Fruit fly (Drosophila melanogaster): Measurements from ENCODE around the gene Set8.

Gene Set8

dm6 chr3R:14311027-14311426 lies 4.8 kb upstream of the Set8 start (continued):
- TF ChIP-seq HLH54F (GFP tag; optimal IDR thresholded peaks at IDR 0.05): no peak
- TF ChIP-seq HLH4C (GFP tag; IDR thresholded peaks at IDR 0.05; ENCODE audit: partially characterized antibody): no peak
- no peak for TF ChIP-seq dmrt99B (tag; optimal IDR thresholded peaks at IDR 0.05)
- no peak for TF ChIP-seq fd102C (GFP tag; optimal IDR thresholded peaks at IDR 0.05)
- TF ChIP-seq ham (GFP tag; IDR thresholded peaks at IDR 0.05): no peak
- no peak for TF ChIP-seq CG10209 (GFP tag; optimal IDR thresholded peaks at IDR 0.05)
- no peak for TF ChIP-seq CG17568 (GFP tag; optimal IDR thresholded peaks at IDR 0.05)
- no peak for TF ChIP-seq ATbp (GFP tag; optimal IDR thresholded peaks at IDR 0.05)
- no peak for TF ChIP-seq Awh (GFP tag; IDR thresholded peaks at IDR 0.05)
- TF ChIP-seq CG4360 (GFP tag; IDR thresholded peaks at IDR 0.05): no peak
- TF ChIP-seq Rfx (GFP tag; IDR thresholded peaks at IDR 0.05): peak; percentile 78
- TF ChIP-seq Sry-β (GFP tag; optimal IDR thresholded peaks at IDR 0.05): no peak
- no peak for TF ChIP-seq zen (tag; optimal IDR thresholded peaks at IDR 0.05)
- TF ChIP-seq bab2 (GFP tag; optimal IDR thresholded peaks at IDR 0.05): no peak
- TF ChIP-seq CG11247 (GFP tag; IDR thresholded peaks at IDR 0.05): no peak
- no peak for TF ChIP-seq cas (GFP tag; IDR thresholded peaks at IDR 0.05)
- TF ChIP-seq CG6254 (GFP tag; optimal IDR thresholded peaks at IDR 0.05): no peak
- no peak for TF ChIP-seq B-H2 (GFP tag; optimal IDR thresholded peaks at IDR 0.05)
- TF ChIP-seq CG12744 (GFP tag; optimal IDR thresholded peaks at IDR 0.05): no peak
- TF ChIP-seq Usf (GFP tag; optimal IDR thresholded peaks at IDR 0.05): no peak
- TF ChIP-seq CG7372 (GFP tag; IDR thresholded peaks at IDR 0.05): 0 out of 2 replicates have a peak, but pooled peaks have one; percentile 13
- TF ChIP-seq Blimp-1 (GFP tag; optimal IDR thresholded peaks at IDR 0.05): peak; percentile 40
- no peak for TF ChIP-seq nerfin-2 (GFP tag; IDR thresholded peaks at IDR 0.05; ENCODE audit: partially characterized antibody)
- no peak for TF ChIP-seq Elba2 (GFP tag; optimal IDR thresholded peaks at IDR 0.05)
- no peak for TF ChIP-seq YL-1 (GFP tag; optimal IDR thresholded peaks at IDR 0.05)
- no peak for TF ChIP-seq Dbx (GFP tag; IDR thresholded peaks at IDR 0.05)
- TF ChIP-seq usp (GFP tag; optimal IDR thresholded peaks at IDR 0.05): no peak
- no peak for TF ChIP-seq CG17186 (GFP tag; optimal IDR thresholded peaks at IDR 0.05)
- TF ChIP-seq CG3726 (GFP tag; IDR thresholded peaks at IDR 0.05): no peak
- no peak for TF ChIP-seq bowl (GFP tag; IDR thresholded peaks at IDR 0.05)
- TF ChIP-seq HmgZ (tag; optimal IDR thresholded peaks at IDR 0.05): no peak
- TF ChIP-seq CG4617 (GFP tag; optimal IDR thresholded peaks at IDR 0.05; ENCODE audit: borderline replicate concordance): no peak
- TF ChIP-seq CG11696 (GFP tag; IDR thresholded peaks at IDR 0.05): no peak
- TF ChIP-seq C15 (GFP tag; IDR thresholded peaks at IDR 0.05): no peak
- TF ChIP-seq zen2 (GFP tag; IDR thresholded peaks at IDR 0.05; ENCODE audit: partially characterized antibody): no peak
- no peak for TF ChIP-seq CG18619 (GFP tag; optimal IDR thresholded peaks at IDR 0.05)
- no peak for TF ChIP-seq eve (GFP tag; optimal IDR thresholded peaks at IDR 0.05)
- no peak for TF ChIP-seq CG5245 (GFP tag; optimal IDR thresholded peaks at IDR 0.05)
- peak; percentile 37; the same call in 1 of the 2 replicates for TF ChIP-seq CG6689 (GFP tag; IDR thresholded peaks at IDR 0.05)
- TF ChIP-seq CG17328 (GFP tag; IDR thresholded peaks at IDR 0.05): no peak
- no peak for TF ChIP-seq pita (GFP tag; optimal IDR thresholded peaks at IDR 0.05)
- TF ChIP-seq D19B (GFP tag; optimal IDR thresholded peaks at IDR 0.05): no peak
- no peak for TF ChIP-seq Fer1 (GFP tag; optimal IDR thresholded peaks at IDR 0.05)
- no peak for TF ChIP-seq stwl (tag; optimal IDR thresholded peaks at IDR 0.05)
- no peak for TF ChIP-seq maf-S (GFP tag; optimal IDR thresholded peaks at IDR 0.05)
- TF ChIP-seq CG11695 (GFP tag; IDR thresholded peaks at IDR 0.05): peak; percentile 61; the same call in 1 of the 3 replicates
- TF ChIP-seq NC2α (GFP tag; optimal IDR thresholded peaks at IDR 0.05): no peak
- no peak for TF ChIP-seq MTF-1 (GFP tag; optimal IDR thresholded peaks at IDR 0.05; ENCODE audit: borderline replicate concordance)
- no peak for TF ChIP-seq run (tag; optimal IDR thresholded peaks at IDR 0.05)
- no peak for TF ChIP-seq gsb (GFP tag; IDR thresholded peaks at IDR 0.05)
- no peak for TF ChIP-seq Sox100B (GFP tag; optimal IDR thresholded peaks at IDR 0.05)
- TF ChIP-seq CHES-1-like (GFP tag; optimal IDR thresholded peaks at IDR 0.05): no peak

Data from whole organism, embryonic.